Worm (Caenorhabditis elegans): ENCODE results near the gene Y59A8B.12.
A peak's percentile ranks its signal among the peaks of the same experiment; 100 is the strongest.

Y59A8B.12 gene

DNA sequence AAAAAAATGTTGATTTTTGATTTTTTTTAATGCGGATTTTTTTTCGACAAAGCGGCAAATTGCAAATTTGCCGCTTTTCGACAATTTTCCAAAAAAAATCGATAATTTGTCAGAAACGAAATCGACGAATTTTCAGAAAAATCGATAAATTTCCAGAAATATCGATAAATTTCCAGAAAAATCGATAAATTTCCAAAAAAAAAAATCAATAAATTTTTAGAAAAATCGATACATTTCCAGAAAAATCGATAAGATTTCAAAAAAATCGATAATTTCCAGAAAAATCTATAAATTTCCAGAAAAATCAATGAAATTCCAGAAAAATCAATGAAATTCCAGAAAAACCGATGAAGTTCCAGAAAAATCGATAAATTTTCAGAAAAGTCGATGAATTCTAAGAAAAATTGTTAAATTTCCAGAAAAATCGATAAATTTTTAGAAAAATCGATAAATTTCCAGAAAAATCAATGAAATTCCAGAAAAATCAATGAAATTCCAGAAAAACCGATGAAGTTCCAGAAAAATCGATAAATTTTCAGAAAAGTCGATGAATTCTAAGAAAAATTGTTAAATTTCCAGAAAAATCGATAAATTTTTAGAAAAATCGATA, 43.7 kb upstream of the Y59A8B.12 start:
- TF ChIP-seq ceh-48 (tag; optimal IDR thresholded peaks at IDR 0.05): peak; percentile 55

- no peak for TF ChIP-seq hlh-15 (tag; optimal IDR thresholded peaks at IDR 0.05)
These were observed 42.5 kb upstream of the Y59A8B.12 start for ce11 chrV:18128545-18128944.

DNA sequence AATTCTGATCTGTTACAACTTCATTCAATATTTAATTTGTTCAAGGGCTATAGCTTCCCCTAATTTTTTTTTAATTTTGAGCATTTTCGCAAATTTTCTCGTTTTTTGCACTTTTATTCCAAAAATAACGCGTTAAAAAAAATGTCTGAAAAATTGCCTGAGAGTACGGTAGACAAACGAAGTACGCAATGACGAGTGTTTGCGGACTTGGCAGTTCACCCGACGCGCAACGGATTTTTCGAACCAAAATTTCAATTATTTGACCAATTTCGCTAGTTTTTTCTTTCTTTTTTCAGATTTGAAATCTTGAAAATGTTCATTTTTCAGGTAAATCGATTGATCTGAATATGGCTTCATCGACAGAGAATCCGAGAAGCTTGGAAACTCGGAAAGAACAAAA, 41.2 kb upstream of the Y59A8B.12 start, which contains the start of gene fbxa-211:
TSS of gene fbxa-211 (plus strand) at position 328 of the 400 bp plus-strand sequence.
- no peak for TF ChIP-seq madf-2 (tag; optimal IDR thresholded peaks at IDR 0.05)
- TF ChIP-seq T23F11.4 (GFP tag; optimal IDR thresholded peaks at IDR 0.05): no peak
- no peak for TF ChIP-seq unc-3 (GFP tag; conservative IDR thresholded peaks at IDR 0.05)
- no peak for TF ChIP-seq unc-3 (tag; optimal IDR thresholded peaks at IDR 0.05)
- no peak for TF ChIP-seq che-1 (tag; optimal IDR thresholded peaks at IDR 0.05)
- no peak for TF ChIP-seq hlh-8 (tag; optimal IDR thresholded peaks at IDR 0.05)
- TF ChIP-seq sox-2 (GFP tag; IDR thresholded peaks at IDR 0.05): no peak

- TF ChIP-seq ceh-22 (tag; optimal IDR thresholded peaks at IDR 0.05) (no peak), pag-3 (tag; optimal IDR thresholded peaks at IDR 0.05; ENCODE audit: borderline replicate concordance) (no peak), unc-42 (tag; optimal IDR thresholded peaks at IDR 0.05) (no peak), dve-1 (tag; optimal IDR thresholded peaks at IDR 0.05) (no peak), ceh-14 (tag; optimal IDR thresholded peaks at IDR 0.05) (no peak), pros-1 (tag; optimal IDR thresholded peaks at IDR 0.05) (no peak), ceh-19 (GFP tag; optimal IDR thresholded peaks at IDR 0.05) (no peak), ahr-1 (tag; optimal IDR thresholded peaks at IDR 0.05) (no peak), tbx-2 (tag; optimal IDR thresholded peaks at IDR 0.05) (no peak), hlh-30 (tag; optimal IDR thresholded peaks at IDR 0.05; ENCODE audit: insufficient read depth) (no peak), unc-55 (GFP tag; optimal IDR thresholded peaks at IDR 0.05) (no peak), fkh-6 (tag; optimal IDR thresholded peaks at IDR 0.05) (no peak), ceh-48 (tag; optimal IDR thresholded peaks at IDR 0.05) (no peak), fkh-10 (GFP tag; optimal IDR thresholded peaks at IDR 0.05) (no peak), odd-2 (tag; optimal IDR thresholded peaks at IDR 0.05) (no peak)
These were observed 39.1 kb upstream of the Y59A8B.12 start, which contains the start of gene fbxa-210 for ce11 chrV:18125075-18125474. Gene fbxa-210, plus strand, starts transcription at chrV:18125375.

- TF ChIP-seq ztf-16 (tag; optimal IDR thresholded peaks at IDR 0.05) (no peak), unc-3 (GFP tag; conservative IDR thresholded peaks at IDR 0.05) (no peak), unc-3 (tag; optimal IDR thresholded peaks at IDR 0.05) (no peak), hlh-30 (tag; optimal IDR thresholded peaks at IDR 0.05; ENCODE audit: insufficient read depth) (no peak), unc-55 (GFP tag; optimal IDR thresholded peaks at IDR 0.05) (no peak), ceh-6 (GFP tag; optimal IDR thresholded peaks at IDR 0.05) (no peak), lim-6 (tag; optimal IDR thresholded peaks at IDR 0.05) (no peak)
These were observed 37.6 kb upstream of the Y59A8B.12 start, which contains the start of gene fbxa-107 for ce11 chrV:18123639-18124038. Gene fbxa-107, plus strand, starts transcription at chrV:18123939.

ce11 chrV:18109449-18109848, 23.4 kb upstream of the Y59A8B.12 start:
- TF ChIP-seq ceh-18 (tag; optimal IDR thresholded peaks at IDR 0.05) (no peak), pros-1 (tag; optimal IDR thresholded peaks at IDR 0.05) (no peak), pha-4 (tag; optimal IDR thresholded peaks at IDR 0.05) (no peak), tbx-7 (tag; optimal IDR thresholded peaks at IDR 0.05) (no peak), ceh-6 (GFP tag; optimal IDR thresholded peaks at IDR 0.05) (no peak), hlh-8 (tag; optimal IDR thresholded peaks at IDR 0.05) (no peak), sox-4 (tag; optimal IDR thresholded peaks at IDR 0.05) (no peak), ama-1 (optimal IDR thresholded peaks at IDR 0.05) (no peak), hlh-15 (tag; optimal IDR thresholded peaks at IDR 0.05) (no peak), ceh-45 (GFP tag; IDR thresholded peaks at IDR 0.05) (no peak), unc-55 (GFP tag; optimal IDR thresholded peaks at IDR 0.05) (no peak), unc-42 (tag; optimal IDR thresholded peaks at IDR 0.05) (no peak), odd-2 (tag; optimal IDR thresholded peaks at IDR 0.05) (no peak), dmd-4 (tag; optimal IDR thresholded peaks at IDR 0.05; ENCODE audit: borderline replicate concordance) (no peak), elt-4 (tag; optimal IDR thresholded peaks at IDR 0.05) (no peak), elt-2 (tag; optimal IDR thresholded peaks at IDR 0.05) (no peak), K09A11.1 (tag; optimal IDR thresholded peaks at IDR 0.05; ENCODE audit: insufficient read depth) (no peak), fkh-6 (tag; optimal IDR thresholded peaks at IDR 0.05) (no peak), ceh-24 (tag; optimal IDR thresholded peaks at IDR 0.05) (no peak), pha-2 (tag; optimal IDR thresholded peaks at IDR 0.05) (no peak)
